Worm (Caenorhabditis elegans) whole organism, young adult: ENCODE results near the gene puf-5.

Experiments used
- B0336.3 ChIP-seq: fragments of 200-800 bp; sonication (Bioruptor generic); IDR thresholded peaks from 2 replicates; pipeline ENCODE4 v1.3.6; 2022; ENCODE audit warnings: missing genetic modification characterization, missing compliant biosample characterization
- F23B12.7 ChIP-seq: sonication (generic microtip); optimal IDR thresholded peaks from 2 replicates; lab custom pipeline; 2017; ENCODE audit warnings: missing genetic modification characterization, mild to moderate bottlenecking, missing compliant biosample characterization, antibody characterized with exemption, moderate library complexity; ENCODE audit not compliant: insufficient read depth
- F33H1.4 ChIP-seq: fragments of 200-800 bp; sonication (Bioruptor generic); IDR thresholded peaks from 2 replicates; pipeline ENCODE4 v1.3.6; 2022; ENCODE audit warnings: missing genetic modification reagents, missing genetic modification characterization, missing compliant biosample characterization
- F37B4.10 ChIP-seq: fragments of 200-800 bp; sonication (Bioruptor generic); IDR thresholded peaks from 2 replicates; pipeline ENCODE4 v1.3.6; 2022; ENCODE audit warnings: missing genetic modification characterization, missing compliant biosample characterization
- akir-1 ChIP-seq: fragments of 200-800 bp; sonication (Bioruptor generic); optimal IDR thresholded peaks from 2 replicates; lab custom pipeline; 2018; ENCODE audit warnings: mild to moderate bottlenecking, missing genetic modification characterization, moderate library complexity, missing compliant biosample characterization
- attf-5 ChIP-seq: fragments of 200-800 bp; sonication (Bioruptor generic); optimal IDR thresholded peaks from 2 replicates; lab custom pipeline; 2018; ENCODE audit warnings: mild to moderate bottlenecking, missing genetic modification characterization, missing compliant biosample characterization
- bed-2 ChIP-seq: fragments of 200-800 bp; sonication (Bioruptor generic); IDR thresholded peaks from 2 replicates; pipeline ENCODE4 v1.3.6; 2022; ENCODE audit warnings: missing genetic modification reagents, missing genetic modification characterization, missing compliant biosample characterization
- dox-1 ChIP-seq: fragments of 200-800 bp; sonication (Bioruptor generic); IDR thresholded peaks from 2 replicates; pipeline ENCODE4 v1.3.6; 2022; ENCODE audit warnings: missing genetic modification reagents, missing genetic modification characterization, missing compliant biosample characterization
- efl-1 ChIP-seq: fragments of 150-350 bp; optimal IDR thresholded peaks from 2 replicates; lab custom pipeline; 2014; ENCODE audit warnings: missing biosample characterization, missing genetic modification reagents, missing genetic modification characterization
- fkh-3 ChIP-seq: sonication (generic microtip); optimal IDR thresholded peaks from 2 replicates; lab custom pipeline; 2016; ENCODE audit warnings: mild to moderate bottlenecking, missing genetic modification characterization, missing compliant biosample characterization
- hmg-1.2 ChIP-seq: fragments of 200-800 bp; sonication (Bioruptor generic); IDR thresholded peaks from 2 replicates; pipeline ENCODE4 v1.3.6; 2022; ENCODE audit warnings: missing genetic modification reagents, missing genetic modification characterization, missing compliant biosample characterization
- lin-54 ChIP-seq: fragments of 200-800 bp; sonication (Bioruptor generic); optimal IDR thresholded peaks from 2 replicates; lab custom pipeline; 2018; ENCODE audit warnings: mild to moderate bottlenecking, missing genetic modification characterization, missing compliant biosample characterization
- lir-1 ChIP-seq: fragments of 200-800 bp; sonication (Bioruptor generic); conservative IDR thresholded peaks from 2 replicates; pipeline ENCODE4 v1.3.6; 2022; ENCODE audit warnings: missing genetic modification reagents, missing genetic modification characterization, missing compliant biosample characterization
- lsl-1 ChIP-seq: fragments of 200-800 bp; sonication (Bioruptor generic); optimal IDR thresholded peaks from 2 replicates; lab custom pipeline; 2018; ENCODE audit warnings: mild to moderate bottlenecking, missing genetic modification characterization, moderate library complexity, missing compliant biosample characterization
- madf-6 ChIP-seq: fragments of 200-800 bp; sonication (Bioruptor generic); IDR thresholded peaks from 2 replicates; pipeline ENCODE4 v1.3.6; 2022; ENCODE audit warnings: missing genetic modification reagents, missing genetic modification characterization, missing compliant biosample characterization
- mcd-1 ChIP-seq: fragments of 200-800 bp; sonication (Bioruptor generic); IDR thresholded peaks from 2 replicates; pipeline ENCODE4 v1.3.6; 2022; ENCODE audit warnings: missing genetic modification reagents, missing genetic modification characterization, missing compliant biosample characterization
- nhr-120 ChIP-seq: fragments of 200-800 bp; sonication (Bioruptor generic); IDR thresholded peaks from 2 replicates; pipeline ENCODE4 v1.3.6; 2022; ENCODE audit warnings: missing genetic modification characterization, missing compliant biosample characterization
- snpc-1.1 ChIP-seq: sonication (generic microtip); optimal IDR thresholded peaks from 2 replicates; lab custom pipeline; 2017; ENCODE audit warnings: missing genetic modification characterization, mild to moderate bottlenecking, missing compliant biosample characterization, antibody characterized with exemption, moderate library complexity, missing genotype, missing genetic modification reagents; ENCODE audit not compliant: insufficient read depth
- snpc-1.3 ChIP-seq: sonication (generic microtip); optimal IDR thresholded peaks from 2 replicates; lab custom pipeline; 2017; ENCODE audit warnings: missing genetic modification characterization, mild to moderate bottlenecking, missing compliant biosample characterization, antibody characterized with exemption, moderate library complexity, missing genotype, missing genetic modification reagents; ENCODE audit not compliant: insufficient read depth
- snpc-4 ChIP-seq, 5 experiments: fragments of 150-350 bp in 1 of 5; sonication (generic microtip) in 4 of 5; optimal IDR thresholded peaks; 2 replicates each; lab custom pipeline; 2014 to 2018; ENCODE audit warnings: missing genetic modification characterization in 5 of 5, missing biosample characterization in 3 of 5, antibody characterized with exemption in 2 of 5, mild to moderate bottlenecking in 2 of 5, missing compliant biosample characterization in 2 of 5, missing genotype in 2 of 5, moderate library complexity in 2 of 5, missing genetic modification reagents in 1 of 5
- sptf-2 ChIP-seq: fragments of 200-800 bp; sonication (Bioruptor generic); optimal IDR thresholded peaks from 2 replicates; lab custom pipeline; 2018; ENCODE audit warnings: mild to moderate bottlenecking, missing genetic modification characterization, missing compliant biosample characterization
- tbp1 ChIP-seq: fragments of 200-800 bp; sonication (Bioruptor generic); optimal IDR thresholded peaks from 2 replicates; lab custom pipeline; 2018; ENCODE audit warnings: mild to moderate bottlenecking, missing genetic modification characterization, missing compliant biosample characterization
- zfh-2 ChIP-seq: fragments of 200-800 bp; sonication (Bioruptor generic); conservative IDR thresholded peaks from 2 replicates; pipeline ENCODE4 v1.3.6; 2022; ENCODE audit warnings: missing genetic modification reagents, missing genetic modification characterization, missing compliant biosample characterization
- ztf-25 ChIP-seq: fragments of 200-800 bp; sonication (Bioruptor generic); IDR thresholded peaks from 2 replicates; pipeline ENCODE4 v1.3.6; 2022; ENCODE audit warnings: missing genetic modification reagents, missing genetic modification characterization, missing compliant biosample characterization

The puf-5 gene

DNA sequence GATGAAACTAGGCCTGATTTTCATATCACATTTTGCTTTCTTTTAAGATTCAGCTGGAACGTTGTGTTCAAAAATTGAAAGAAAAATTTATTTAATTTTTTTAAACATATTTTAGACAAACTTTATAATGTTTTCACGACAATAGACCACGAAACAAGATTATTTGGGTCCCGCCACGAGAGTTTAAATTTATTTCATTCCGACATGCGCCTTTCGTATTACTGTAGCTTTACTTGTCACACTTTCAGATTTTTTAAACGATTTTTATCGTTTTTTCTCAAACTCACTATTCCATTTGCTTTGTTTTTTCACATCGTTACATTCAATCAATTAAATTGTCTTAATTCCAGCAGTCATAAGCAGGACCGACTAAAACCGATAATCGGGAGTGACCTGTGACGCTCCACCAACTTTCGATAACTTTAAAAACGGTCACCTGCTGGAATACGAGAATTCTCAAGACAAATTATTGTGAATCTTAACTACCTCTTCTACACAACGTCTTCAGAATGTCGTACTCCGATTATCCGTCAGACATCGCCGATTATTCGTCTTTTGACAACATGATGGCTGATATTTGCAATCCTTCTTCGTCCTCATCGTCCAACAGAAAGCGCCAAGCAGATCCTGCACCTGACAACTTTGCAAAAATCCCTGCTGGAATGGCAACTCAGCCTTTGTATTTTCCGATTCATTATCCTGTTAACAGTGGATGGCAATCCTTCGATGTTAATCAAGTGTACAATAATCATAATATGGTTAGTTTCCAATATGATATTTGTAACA, 18.7 kb downstream of the puf-5 start, which contains the start of gene aptf-3:
Gene aptf-3, plus strand, starts transcription at position 351 of the 786 bp plus-strand sequence.
- TF ChIP-seq lsl-1 (GFP tag; lab: Kevin White, UChicago) (peak; percentile 71), ztf-25 (GFP tag; lab: Robert Waterston, UW) (no peak), F33H1.4 (peak; percentile 69)

DNA sequence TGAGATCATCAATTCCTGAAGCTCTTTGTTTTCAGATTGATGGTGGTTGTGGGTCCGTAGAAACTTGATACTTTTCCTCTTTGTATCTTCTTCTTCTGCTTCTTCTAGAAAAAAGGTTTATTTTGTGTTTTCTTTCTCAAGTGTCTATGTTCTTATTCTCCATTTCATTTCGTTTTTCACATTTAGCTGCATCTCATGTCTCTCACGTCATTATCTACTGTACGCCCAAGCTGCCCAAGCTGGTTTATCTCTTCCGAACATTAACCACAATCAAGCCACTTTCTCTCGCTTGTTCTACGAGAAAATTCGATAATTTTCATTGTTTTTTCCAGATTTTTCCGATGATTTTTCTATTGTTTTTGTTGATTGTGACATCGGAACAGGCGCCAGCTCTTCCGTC, 23.9 kb downstream of the puf-5 start, which contains the start of gene F28C6.5:
Gene F28C6.5, plus strand, starts transcription at position 301 of the 400 bp plus-strand sequence.
- no peak for TF ChIP-seq snpc-4 (GFP tag; optimal IDR thresholded peaks at IDR 0.05; lab: Kevin White, UChicago)
- no peak for TF ChIP-seq snpc-4 (tag; optimal IDR thresholded peaks at IDR 0.05; lab: Kevin White, UChicago)
- TF ChIP-seq B0336.3 (GFP tag; lab: Robert Waterston, UW) = no peak
- TF ChIP-seq fkh-3 (tag; lab: Kevin White, UChicago) = no peak
- no peak for TF ChIP-seq mcd-1 (GFP tag; lab: Robert Waterston, UW)
- TF ChIP-seq bed-2 (GFP tag; lab: Robert Waterston, UW) = no peak
- TF ChIP-seq, all 124 proteins: peak for 0

DNA sequence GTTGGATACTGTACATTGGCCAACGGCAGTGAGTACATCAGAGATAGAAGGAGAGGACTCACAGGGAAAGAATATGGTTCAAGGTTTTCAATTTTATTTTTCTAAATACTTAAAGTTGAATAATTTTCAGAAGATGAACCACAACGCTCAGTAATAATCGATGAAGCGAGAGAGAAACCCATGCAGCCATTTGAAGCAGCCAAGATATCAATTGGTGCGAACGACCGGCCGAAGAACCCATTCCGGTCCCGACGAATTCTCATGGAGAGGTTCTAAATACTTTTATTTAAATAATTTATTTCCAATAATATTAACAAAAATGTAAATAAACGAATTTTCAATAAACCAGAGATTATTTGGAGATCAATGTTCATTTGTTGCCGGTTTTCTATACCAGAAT, 24.8 kb downstream of the puf-5 start, which contains the start of gene pigg-1:
Gene pigg-1, minus strand, starts transcription at position 101 of the 400 bp plus-strand sequence.
- no peak for TF ChIP-seq dox-1 (GFP tag; lab: Robert Waterston, UW)

DNA sequence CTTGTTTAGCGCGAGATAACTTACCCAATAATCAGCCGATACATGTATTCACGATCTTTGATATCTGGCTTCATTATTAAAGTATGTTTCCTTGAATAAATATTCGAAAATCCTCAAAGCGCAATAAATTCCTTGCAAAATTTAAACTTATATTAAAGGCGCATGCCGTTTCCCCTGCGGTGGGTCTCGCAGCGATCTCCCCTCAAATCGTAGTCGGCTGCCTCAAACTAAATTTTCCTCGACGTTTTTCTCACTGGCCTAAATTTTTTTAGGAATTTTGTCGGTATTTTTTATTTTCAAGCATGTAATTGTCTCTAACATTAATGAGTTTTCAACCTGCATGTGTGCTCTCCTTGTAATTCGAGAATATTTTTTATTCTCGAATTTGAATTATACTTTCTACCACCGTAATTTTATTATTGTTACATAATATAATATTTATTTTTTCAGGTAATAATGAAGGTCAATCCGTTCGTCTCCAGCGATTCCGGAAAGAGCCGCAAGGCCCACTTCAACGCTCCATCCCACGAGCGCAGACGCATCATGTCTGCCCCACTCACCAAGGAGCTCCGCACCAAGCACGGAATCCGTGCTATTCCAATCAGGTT, 27.1 kb downstream of the puf-5 start, which contains the start of the genes cpf-1 and rpl-26:
Gene cpf-1, minus strand, starts transcription at position 104 of the 608 bp plus-strand sequence.
Gene rpl-26, plus strand, starts transcription at position 449 of the 608 bp plus-strand sequence.
- TF ChIP-seq attf-5 (GFP tag; lab: Kevin White, UChicago) (peak; percentile 18), sptf-2 (GFP tag; lab: Kevin White, UChicago) (peak; percentile 92), lir-1 (no peak), akir-1 (no peak), lin-54 (GFP tag; lab: Kevin White, UChicago) (peak; percentile 60), hmg-1.2 (GFP tag; lab: Robert Waterston, UW) (peak; percentile 28; the same call in 1 of the 2 replicates), snpc-4 (GFP tag; optimal IDR thresholded peaks at IDR 0.05; lab: Kevin White, UChicago) (peak; percentile 71), snpc-4 (tag; optimal IDR thresholded peaks at IDR 0.05; lab: Kevin White, UChicago) (peak; percentile 55 to 80 (median 74)), F37B4.10 (GFP tag; lab: Robert Waterston, UW) (no peak), lsl-1 (GFP tag; lab: Kevin White, UChicago) (peak; percentile 34), F23B12.7 (tag; lab: Kevin White, UChicago) (peak; percentile 30), tbp1 (peak; percentile 33), snpc-1.1 (tag; lab: Kevin White, UChicago) (peak; percentile 54), snpc-1.3 (tag; lab: Kevin White, UChicago) (peak; percentile 34), mcd-1 (GFP tag; lab: Robert Waterston, UW) (peak; percentile 32; the same call in 1 of the 2 replicates), efl-1 (GFP tag; lab: Kevin White, UChicago) (peak; percentile 9), nhr-120 (GFP tag; lab: Robert Waterston, UW) (no peak), zfh-2 (GFP tag; lab: Robert Waterston, UW) (0 out of 2 replicates have a peak, but pooled peaks have one; percentile 8), F33H1.4 (peak; percentile 88), madf-6 (GFP tag; lab: Robert Waterston, UW) (peak; percentile 38; the same call in 1 of the 2 replicates)
